Worm (Caenorhabditis elegans) whole organism, L4/young adult: ENCODE data around the gene trpp-6.
A peak's percentile ranks its signal among the peaks of the same experiment; 100 is the strongest.

Experiments
- W03F9.2 ChIP-seq: fragments of 150-350 bp; optimal IDR thresholded peaks from 2 replicates; lab custom pipeline; 2014; ENCODE audit warnings: missing biosample characterization, missing genetic modification characterization
- dao-5 ChIP-seq: sonication (generic microtip); optimal IDR thresholded peaks from 2 replicates; lab custom pipeline; 2016; ENCODE audit warnings: missing genotype, missing genetic modification characterization, moderate library complexity, missing compliant biosample characterization
- him-1 ChIP-seq: sonication (generic microtip); optimal IDR thresholded peaks from 2 replicates; lab custom pipeline; 2016; ENCODE audit warnings: missing genotype, missing genetic modification reagents, missing genetic modification characterization, missing compliant biosample characterization

The trpp-6 gene

ce11 chrV:9991610-9992009 is at the start of gene trpp-6, which contains the start of gene rde-1:
Gene trpp-6, plus strand, starts transcription at chrV:9991895.
Gene rde-1, minus strand, starts transcription at chrV:9991642.
- TF ChIP-seq W03F9.2 (tag; lab: Kevin White, UChicago): no peak

DNA sequence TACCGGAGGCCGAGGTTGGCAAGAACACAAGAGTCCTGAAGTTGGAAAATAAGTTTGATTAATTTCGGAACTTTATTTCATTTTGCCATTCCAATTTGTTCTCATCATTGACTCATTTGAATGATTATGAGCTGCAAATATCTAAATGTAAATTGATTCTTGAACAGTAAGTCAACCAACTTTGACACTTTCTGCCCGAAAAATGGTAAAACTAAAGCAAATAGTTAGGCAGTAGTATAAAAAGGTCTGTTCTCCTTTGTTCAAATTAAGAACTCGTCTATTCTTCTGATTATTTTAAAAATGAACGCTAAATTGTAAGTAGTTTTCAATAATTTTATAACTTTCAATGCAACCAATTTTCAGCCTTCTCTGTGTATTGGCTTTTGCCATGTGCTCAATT is 48.7 kb upstream of the trpp-6 start, which contains the start of gene fipr-12:
Gene fipr-12 (plus strand): TSS at position 301 of the 400 bp plus-strand sequence.
- no peak for TF ChIP-seq him-1 (tag; lab: Kevin White, UChicago)
- TF ChIP-seq dao-5: no peak
- no peak for TF ChIP-seq W03F9.2 (tag; lab: Kevin White, UChicago)

DNA sequence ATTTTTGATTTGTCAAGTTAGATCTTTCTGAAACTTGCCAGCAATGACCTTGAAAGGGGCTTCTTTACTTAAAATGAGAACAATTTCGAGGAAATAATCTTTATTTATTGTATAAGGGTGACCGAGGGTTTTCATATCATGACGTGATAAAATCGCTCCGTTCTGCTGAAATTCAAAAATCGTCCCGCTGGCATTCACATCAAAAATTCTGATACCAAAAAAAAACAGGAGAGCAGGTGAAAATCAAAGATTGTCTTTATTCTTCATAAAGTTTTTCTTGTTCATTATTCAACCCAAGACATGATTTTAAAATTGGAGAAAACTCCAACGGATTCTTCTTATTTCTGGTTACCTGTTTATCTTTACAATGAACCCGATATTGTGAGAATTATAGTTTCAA is 47.6 kb upstream of the trpp-6 start, which contains the start of gene sre-28:
Gene sre-28 (plus strand): TSS at position 301 of the 400 bp plus-strand sequence.
- no peak for TF ChIP-seq him-1 (tag; lab: Kevin White, UChicago)
- no peak for TF ChIP-seq W03F9.2 (tag; lab: Kevin White, UChicago)
- TF ChIP-seq dao-5: no peak

DNA sequence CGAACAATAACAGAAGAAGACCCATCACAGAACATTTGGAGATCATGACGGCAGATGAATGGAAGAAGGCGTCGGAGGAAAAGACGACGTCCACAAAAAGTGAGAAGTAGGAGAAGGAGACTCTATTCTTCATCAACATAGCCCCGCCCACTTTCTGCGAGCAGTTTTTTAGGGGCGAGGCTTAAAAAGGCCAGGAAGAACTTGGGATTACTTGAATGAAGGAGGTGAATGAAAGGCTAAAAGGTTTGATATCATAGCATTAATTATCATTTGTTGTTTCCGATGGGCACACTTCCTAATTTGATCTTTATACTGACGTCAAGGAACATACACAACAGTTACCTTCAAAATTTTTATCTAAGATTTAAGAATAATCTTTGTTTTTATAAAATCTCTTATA is 42.9 kb upstream of the trpp-6 start, which contains the start of gene nlp-58:
Gene nlp-58 (minus strand): TSS at position 101 of the 400 bp plus-strand sequence.
- TF ChIP-seq dao-5 (no peak), W03F9.2 (tag; lab: Kevin White, UChicago) (no peak), him-1 (tag; lab: Kevin White, UChicago) (no peak)

- TF ChIP-seq him-1 (tag; lab: Kevin White, UChicago) (no peak), W03F9.2 (tag; lab: Kevin White, UChicago) (no peak), dao-5 (no peak)
These were observed 40.8 kb upstream of the trpp-6 start, which contains the start of gene ttr-46 for ce11 chrV:9950861-9951260. Gene ttr-46, plus strand, starts transcription at chrV:9951233.

ce11 chrV:9952396-9952795 is 39.3 kb upstream of the trpp-6 start, which contains the start of gene mam-5:
Gene mam-5, plus strand, starts transcription at chrV:9952699.
- TF ChIP-seq W03F9.2 (tag; lab: Kevin White, UChicago) (no peak), him-1 (tag; lab: Kevin White, UChicago) (no peak), dao-5 (no peak)

ce11 chrV:9958231-9958630 is 33.5 kb upstream of the trpp-6 start, which contains the start of gene anmt-3:
Gene anmt-3, minus strand, starts transcription at chrV:9958331.
- TF ChIP-seq him-1 (tag; lab: Kevin White, UChicago): no peak
- TF ChIP-seq W03F9.2 (tag; lab: Kevin White, UChicago): no peak
- TF ChIP-seq dao-5: no peak

DNA sequence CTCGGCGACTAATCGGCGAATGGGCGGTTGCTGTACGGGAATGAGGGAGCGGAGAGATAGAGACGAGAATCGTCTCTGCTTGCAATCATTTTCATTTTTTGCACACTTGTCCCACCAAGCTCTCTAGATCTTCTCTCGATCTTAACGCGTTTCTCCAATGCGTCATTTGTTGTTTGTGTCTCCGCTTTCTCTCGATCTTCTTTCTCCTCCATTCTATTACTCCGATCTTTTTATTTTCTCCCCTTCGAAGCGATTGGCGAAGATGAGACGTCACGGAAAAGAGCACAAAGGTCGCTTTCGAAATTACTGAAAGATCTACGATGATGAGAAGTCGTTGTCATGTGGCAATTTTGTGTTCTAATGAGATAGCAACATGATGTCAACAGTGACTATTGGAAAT is 33.0 kb upstream of the trpp-6 start:
- TF ChIP-seq W03F9.2 (tag; lab: Kevin White, UChicago): no peak
- TF ChIP-seq him-1 (tag; lab: Kevin White, UChicago): no peak
- no peak for TF ChIP-seq dao-5

ce11 chrV:9960376-9960775 is 31.3 kb upstream of the trpp-6 start, which contains the start of gene T07C12.10:
Gene T07C12.10, minus strand, starts transcription at chrV:9960476.
- TF ChIP-seq dao-5: no peak
- TF ChIP-seq W03F9.2 (tag; lab: Kevin White, UChicago): no peak
- TF ChIP-seq him-1 (tag; lab: Kevin White, UChicago): no peak

- TF ChIP-seq W03F9.2 (tag; lab: Kevin White, UChicago): no peak
These were observed 29.3 kb upstream of the trpp-6 start, which contains the start of gene madf-4 for ce11 chrV:9962394-9962793. Gene madf-4, minus strand, starts transcription at chrV:9962494.

- TF ChIP-seq him-1 (tag; lab: Kevin White, UChicago) (no peak), W03F9.2 (tag; lab: Kevin White, UChicago) (no peak), dao-5 (no peak)
These were observed 28.8 kb upstream of the trpp-6 start for ce11 chrV:9962916-9963315.

- TF ChIP-seq dao-5 (no peak), W03F9.2 (tag; lab: Kevin White, UChicago) (no peak), him-1 (tag; lab: Kevin White, UChicago) (peak; percentile 26)
These were observed 27.4 kb upstream of the trpp-6 start for ce11 chrV:9964152-9964785.

ce11 chrV:9965891-9966290 is 25.8 kb upstream of the trpp-6 start:
- TF ChIP-seq him-1 (tag; lab: Kevin White, UChicago): peak; percentile 24
- TF ChIP-seq W03F9.2 (tag; lab: Kevin White, UChicago): no peak
- TF ChIP-seq dao-5: no peak

DNA sequence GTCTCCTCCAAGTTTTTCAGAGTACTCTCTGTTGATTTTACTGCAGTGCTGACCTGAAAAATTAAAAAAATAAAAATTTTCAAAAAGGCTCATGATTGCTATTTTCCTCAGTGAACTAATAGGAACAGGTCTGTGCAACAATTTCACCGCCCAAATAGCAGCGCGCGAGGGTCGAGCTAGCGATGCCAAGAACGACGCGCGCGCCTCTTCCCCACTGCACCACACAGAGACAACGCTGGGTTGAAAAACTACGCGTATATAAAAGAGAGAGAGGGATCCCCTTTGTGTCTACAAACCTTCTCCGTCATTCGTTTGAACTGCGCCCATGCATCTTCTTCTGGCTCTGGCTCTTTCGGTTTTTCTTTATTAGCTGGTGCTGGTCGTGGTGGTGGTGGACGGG is 21.6 kb upstream of the trpp-6 start:
- peak; percentile 70 for TF ChIP-seq dao-5
- no peak for TF ChIP-seq W03F9.2 (tag; lab: Kevin White, UChicago)
- peak; percentile 94 for TF ChIP-seq him-1 (tag; lab: Kevin White, UChicago)

- TF ChIP-seq dao-5 (no peak), him-1 (tag; lab: Kevin White, UChicago) (peak; percentile 54), W03F9.2 (tag; lab: Kevin White, UChicago) (no peak)
These were observed 17.4 kb upstream of the trpp-6 start for ce11 chrV:9974264-9974663.
